Worm (Caenorhabditis elegans) whole organism, late embryonic: ENCODE data around the gene T07F12.1.

Experiments used
- ama-1 ChIP-seq: fragments of 150-350 bp; optimal IDR thresholded peaks from 2 replicates; lab custom pipeline; 2014
- ceh-22 ChIP-seq: sonication (generic microtip); optimal IDR thresholded peaks from 2 replicates; lab custom pipeline; 2017; ENCODE audit warnings: missing biosample characterization, missing genetic modification characterization
- ceh-24 ChIP-seq: sonication (generic microtip); optimal IDR thresholded peaks from 2 replicates; lab custom pipeline; 2016; ENCODE audit warnings: mild to moderate bottlenecking, missing genetic modification characterization, missing compliant biosample characterization
- ceh-30 ChIP-seq: fragments of 150-350 bp; optimal IDR thresholded peaks from 2 replicates; lab custom pipeline; 2014; ENCODE audit warnings: missing biosample characterization, missing genetic modification characterization
- elt-4 ChIP-seq: sonication (generic microtip); optimal IDR thresholded peaks from 2 replicates; lab custom pipeline; 2016; ENCODE audit warnings: missing genetic modification characterization, missing compliant biosample characterization
- ets-4 ChIP-seq: sonication (generic microtip); optimal IDR thresholded peaks from 2 replicates; lab custom pipeline; 2016; ENCODE audit warnings: missing genetic modification characterization, missing compliant biosample characterization
- fkh-10 ChIP-seq: fragments of 150-350 bp; optimal IDR thresholded peaks from 2 replicates; lab custom pipeline; 2014; ENCODE audit warnings: missing biosample characterization, missing genetic modification reagents, missing genetic modification characterization
- gmeb-2 ChIP-seq: sonication (generic microtip); optimal IDR thresholded peaks from 2 replicates; lab custom pipeline; 2016; ENCODE audit warnings: missing genetic modification characterization, inconsistent platforms, missing compliant biosample characterization
- hlh-8 ChIP-seq: sonication (generic microtip); optimal IDR thresholded peaks from 2 replicates; lab custom pipeline; 2016; ENCODE audit warnings: missing genotype, missing genetic modification characterization, missing compliant biosample characterization
- lin-11 ChIP-seq: fragments of 200-800 bp; sonication (Bioruptor generic); optimal IDR thresholded peaks from 2 replicates; lab custom pipeline; 2018; ENCODE audit warnings: mild to moderate bottlenecking, missing genetic modification characterization, missing compliant biosample characterization
- nfya-1 ChIP-seq: sonication (generic microtip); optimal IDR thresholded peaks from 2 replicates; lab custom pipeline; 2017; ENCODE audit warnings: missing genetic modification characterization, mild to moderate bottlenecking, missing compliant biosample characterization, antibody characterized with exemption, moderate library complexity
- tbx-2 ChIP-seq: sonication (generic microtip); optimal IDR thresholded peaks from 2 replicates; lab custom pipeline; 2016; ENCODE audit warnings: missing genetic modification characterization, missing compliant biosample characterization
- tbx-7 ChIP-seq: sonication (generic microtip); optimal IDR thresholded peaks from 2 replicates; lab custom pipeline; 2016; ENCODE audit warnings: missing genotype, missing genetic modification characterization, missing compliant biosample characterization

DNA sequence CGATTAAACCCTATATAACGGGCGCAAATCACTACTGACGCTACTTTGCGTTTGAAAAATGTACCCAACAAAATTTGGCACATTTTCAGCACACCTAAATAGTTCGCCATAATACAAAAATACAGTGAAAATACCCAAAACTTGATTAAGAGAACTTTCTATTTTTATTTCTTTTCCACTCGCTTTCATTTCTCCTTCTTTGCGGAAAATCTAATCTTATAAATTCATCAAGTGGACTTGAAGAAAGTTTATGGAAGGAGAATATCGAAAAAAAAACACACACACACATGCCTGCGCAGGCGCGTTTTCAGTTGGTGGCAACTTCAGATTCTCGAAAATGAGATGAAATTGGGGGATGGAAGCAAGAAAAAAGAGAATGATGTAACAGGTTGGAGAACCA lies 18.6 kb upstream of the T07F12.1 start:
- TF ChIP-seq nfya-1 (tag; lab: Kevin White, UChicago) = no peak
- TF ChIP-seq ama-1 (lab: Kevin White, UChicago) = no peak
- no peak for TF ChIP-seq tbx-2
- no peak for TF ChIP-seq ceh-24 (tag; lab: Kevin White, UChicago)
- no peak for TF ChIP-seq lin-11 (tag; lab: Kevin White, UChicago)
- no peak for TF ChIP-seq ceh-22 (tag; lab: Kevin White, UChicago)
- no peak for TF ChIP-seq elt-4 (tag; lab: Kevin White, UChicago)
- no peak for TF ChIP-seq tbx-7 (tag; lab: Kevin White, UChicago)
- TF ChIP-seq hlh-8 (tag; lab: Kevin White, UChicago) = no peak
- no peak for TF ChIP-seq gmeb-2 (tag; lab: Kevin White, UChicago)
- no peak for TF ChIP-seq ceh-30 (tag; lab: Kevin White, UChicago)
- TF ChIP-seq fkh-10 (GFP tag; lab: Kevin White, UChicago) = no peak
- TF ChIP-seq ets-4 (tag; lab: Kevin White, UChicago) = no peak
